Fruit fly (Drosophila melanogaster): ENCODE measurements around the gene CG32073.

- TF ChIP-seq CTCF (optimal IDR thresholded peaks at IDR 0.05) (no peak), CG8478 (optimal IDR thresholded peaks at IDR 0.05) (no peak)
Observed at dm6 chr3L:11119396-11119900, 12.1 kb upstream of the CG32073 start.
